Fruit fly (Drosophila melanogaster) whole organism, pupa: ENCODE results near the gene CG14657.
A peak's percentile ranks its signal among the peaks of the same experiment; 100 is the strongest.

Experiments used
- CG10348 ChIP-seq: fragments of 200-800 bp; sonication (Bioruptor generic); IDR thresholded peaks from 2 replicates; pipeline ENCODE4 v1.3.6; 2022; ENCODE audit warnings: missing biosample characterization, missing genetic modification characterization
- CG12605 ChIP-seq: fragments of 200-800 bp; sonication (Bioruptor generic); IDR thresholded peaks from 2 replicates; pipeline ENCODE4 v1.3.6; 2022; ENCODE audit warnings: missing biosample characterization, missing genetic modification characterization
- CG13204 ChIP-seq: fragments of 200-800 bp; sonication (Bioruptor generic); optimal IDR thresholded peaks from 2 replicates; lab custom pipeline; 2018; ENCODE audit warnings: missing biosample characterization, mild to moderate bottlenecking, missing genetic modification characterization, moderate library complexity
- CG14655 ChIP-seq: fragments of 200-800 bp; sonication (Bioruptor generic); optimal IDR thresholded peaks from 3 replicates; lab custom pipeline; 2017; ENCODE audit warnings: mild to moderate bottlenecking, missing biosample characterization, missing genetic modification reagents, missing genetic modification characterization
- CG15710 ChIP-seq: fragments of 200-800 bp; sonication (Bioruptor generic); optimal IDR thresholded peaks from 2 replicates; lab custom pipeline; 2018; ENCODE audit warnings: missing biosample characterization, mild to moderate bottlenecking, missing genetic modification characterization, moderate library complexity
- CG17806 ChIP-seq: fragments of 200-800 bp; sonication (Bioruptor generic); optimal IDR thresholded peaks from 2 replicates; lab custom pipeline; 2018; ENCODE audit warnings: missing biosample characterization, mild to moderate bottlenecking, missing genetic modification characterization, moderate library complexity
- CG32121 ChIP-seq: fragments of 200-800 bp; sonication (Bioruptor generic); IDR thresholded peaks from 2 replicates; pipeline ENCODE4 v1.3.6; 2022; ENCODE audit warnings: missing biosample characterization, missing genetic modification characterization
- CG34367 ChIP-seq: fragments of 200-800 bp; sonication (Bioruptor generic); optimal IDR thresholded peaks from 2 replicates; lab custom pipeline; 2018; ENCODE audit warnings: missing biosample characterization, mild to moderate bottlenecking, missing genetic modification characterization
- CG4496 ChIP-seq: fragments of 200-800 bp; sonication (Bioruptor generic); IDR thresholded peaks from 3 replicates; pipeline ENCODE4 v1.3.6; 2022; ENCODE audit warnings: missing biosample characterization, missing genetic modification characterization
- CG8159 ChIP-seq: fragments of 200-800 bp; sonication (Bioruptor generic); optimal IDR thresholded peaks from 3 replicates; lab custom pipeline; 2018; ENCODE audit warnings: missing biosample characterization, mild to moderate bottlenecking, missing genetic modification characterization, moderate library complexity
- CG8301 ChIP-seq: fragments of 200-800 bp; sonication (Bioruptor generic); optimal IDR thresholded peaks from 2 replicates; lab custom pipeline; 2018; ENCODE audit warnings: missing biosample characterization, mild to moderate bottlenecking, missing genetic modification characterization
- CG9948 ChIP-seq: fragments of 200-800 bp; sonication (Bioruptor generic); optimal IDR thresholded peaks from 2 replicates; lab custom pipeline; 2018; ENCODE audit warnings: missing biosample characterization, mild to moderate bottlenecking, missing genetic modification characterization, moderate library complexity
- D1 ChIP-seq: fragments of 200-800 bp; sonication (Bioruptor generic); optimal IDR thresholded peaks from 2 replicates; lab custom pipeline; 2018; ENCODE audit warnings: missing biosample characterization, mild to moderate bottlenecking, missing genetic modification characterization, moderate library complexity
- EcR ChIP-seq: fragments of 200-800 bp; sonication (Bioruptor generic); optimal IDR thresholded peaks from 3 replicates; lab custom pipeline; 2019; ENCODE audit warnings: missing biosample characterization, missing genetic modification characterization, mild to moderate bottlenecking, moderate library complexity, missing genetic modification reagents
- Ets98B ChIP-seq: fragments of 200-800 bp; sonication (Bioruptor generic); IDR thresholded peaks from 2 replicates; pipeline ENCODE4 v1.3.6; 2022; ENCODE audit warnings: missing biosample characterization, missing genetic modification characterization
- Pif1A ChIP-seq: fragments of 200-800 bp; sonication (Bioruptor generic); optimal IDR thresholded peaks from 3 replicates; lab custom pipeline; 2016; ENCODE audit warnings: missing biosample characterization, missing genetic modification characterization
- Pif1B ChIP-seq: fragments of 200-800 bp; sonication (Bioruptor generic); optimal IDR thresholded peaks from 3 replicates; lab custom pipeline; 2016; ENCODE audit warnings: missing biosample characterization, missing genetic modification characterization
- Snoo ChIP-seq: fragments of 200-800 bp; sonication (Bioruptor generic); optimal IDR thresholded peaks from 3 replicates; lab custom pipeline; 2017; ENCODE audit warnings: missing biosample characterization, mild to moderate bottlenecking, missing genetic modification characterization, inconsistent platforms
- fd96Ca ChIP-seq: fragments of 200-800 bp; sonication (Bioruptor generic); IDR thresholded peaks from 3 replicates; pipeline ENCODE4 v1.3.6; 2022; ENCODE audit warnings: missing biosample characterization, missing genetic modification characterization
- gl ChIP-seq: fragments of 200-800 bp; sonication (Bioruptor generic); optimal IDR thresholded peaks from 2 replicates; lab custom pipeline; 2018; ENCODE audit warnings: missing biosample characterization, mild to moderate bottlenecking, missing genetic modification characterization
- rn ChIP-seq: fragments of 200-800 bp; sonication (Bioruptor generic); IDR thresholded peaks from 2 replicates; pipeline ENCODE4 v1.3.6; 2022; ENCODE audit warnings: missing biosample characterization, missing genetic modification characterization

The CG14657 gene

dm6 chr3R:4835315-4835714, 14.1 kb upstream of the CG14657 start:
- TF ChIP-seq CG4496 (GFP tag; lab: Robert Waterston, UW) (no peak), CG8301 (tag; lab: Kevin White, UChicago) (no peak), Pif1B (no peak), CG13204 (GFP tag; lab: Kevin White, UChicago) (no peak), CG32121 (GFP tag; lab: Robert Waterston, UW) (no peak), fd96Ca (GFP tag; lab: Robert Waterston, UW) (0 out of 3 replicates have a peak, but pooled peaks have one; percentile 21), Pif1A (no peak)

DNA sequence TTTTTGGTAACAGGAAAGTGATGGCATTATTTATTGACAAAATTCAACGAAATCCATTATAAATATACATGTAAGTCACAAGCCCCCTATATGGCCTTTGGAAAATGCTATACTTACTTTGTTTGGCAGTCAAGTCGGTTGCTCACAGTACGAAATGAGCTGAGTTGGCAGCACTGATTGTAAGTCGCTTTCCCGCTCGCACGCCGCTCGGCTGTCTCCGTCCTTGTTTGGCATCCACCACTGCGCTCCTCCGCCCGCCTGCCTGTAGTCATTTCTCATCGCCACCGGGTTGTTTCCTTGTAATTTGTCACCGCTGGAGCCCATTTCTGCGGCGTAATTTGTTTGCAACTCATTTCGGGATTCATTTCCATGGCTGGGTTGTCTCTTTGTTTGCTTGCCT, 12.4 kb upstream of the CG14657 start:
- TF ChIP-seq rn (GFP tag; lab: Robert Waterston, UW) (no peak), CG17806 (tag; lab: Kevin White, UChicago) (no peak), CG32121 (GFP tag; lab: Robert Waterston, UW) (no peak), CG13204 (GFP tag; lab: Kevin White, UChicago) (no peak), Snoo (tag; lab: Kevin White, UChicago) (no peak), CG34367 (tag; lab: Kevin White, UChicago) (no peak), CG15710 (tag; lab: Kevin White, UChicago) (no peak), CG4496 (GFP tag; lab: Robert Waterston, UW) (no peak), fd96Ca (GFP tag; lab: Robert Waterston, UW) (no peak), gl (no peak), Pif1B (no peak), CG10348 (GFP tag; lab: Robert Waterston, UW) (no peak), CG14655 (GFP tag; lab: Kevin White, UChicago) (no peak), Pif1A (no peak), EcR (GFP tag; lab: Kevin White, UChicago) (no peak), Ets98B (GFP tag; lab: Robert Waterston, UW) (no peak)

- no peak for TF ChIP-seq D1
- TF ChIP-seq CG4496 (GFP tag; lab: Robert Waterston, UW): no peak
- TF ChIP-seq CG34367 (tag; lab: Kevin White, UChicago): no peak
- no peak for TF ChIP-seq CG8301 (tag; lab: Kevin White, UChicago)
- TF ChIP-seq CG17806 (tag; lab: Kevin White, UChicago): no peak
- no peak for TF ChIP-seq Ets98B (GFP tag; lab: Robert Waterston, UW)
- no peak for TF ChIP-seq Pif1B
- no peak for TF ChIP-seq gl
- TF ChIP-seq CG14655 (GFP tag; lab: Kevin White, UChicago): no peak
These were observed 10.0 kb upstream of the CG14657 start, which contains the start of gene CG14659 for dm6 chr3R:4831197-4831596. Gene CG14659 (minus strand): TSS chr3R:4831297.

dm6 chr3R:4830413-4830812, 9.2 kb upstream of the CG14657 start, which contains the start of gene CG14658:
Gene CG14658 (minus strand): TSS chr3R:4830513.
- TF ChIP-seq CG15710 (tag; lab: Kevin White, UChicago): no peak
- no peak for TF ChIP-seq CG8301 (tag; lab: Kevin White, UChicago)
- no peak for TF ChIP-seq rn (GFP tag; lab: Robert Waterston, UW)
- TF ChIP-seq gl: no peak
- TF ChIP-seq CG13204 (GFP tag; lab: Kevin White, UChicago): no peak
- TF ChIP-seq CG10348 (GFP tag; lab: Robert Waterston, UW): no peak
- TF ChIP-seq CG17806 (tag; lab: Kevin White, UChicago): no peak
- TF ChIP-seq CG32121 (GFP tag; lab: Robert Waterston, UW): no peak

dm6 chr3R:4825188-4825587, 4.0 kb upstream of the CG14657 start:
- TF ChIP-seq Snoo (tag; lab: Kevin White, UChicago) (no peak), Ets98B (GFP tag; lab: Robert Waterston, UW) (no peak), gl (no peak), CG32121 (GFP tag; lab: Robert Waterston, UW) (no peak), CG14655 (GFP tag; lab: Kevin White, UChicago) (no peak), CG8159 (tag; lab: Kevin White, UChicago) (no peak), fd96Ca (GFP tag; lab: Robert Waterston, UW) (no peak), CG12605 (GFP tag; lab: Robert Waterston, UW) (no peak), Pif1B (no peak), CG17806 (tag; lab: Kevin White, UChicago) (no peak), CG8301 (tag; lab: Kevin White, UChicago) (no peak), rn (GFP tag; lab: Robert Waterston, UW) (no peak), CG34367 (tag; lab: Kevin White, UChicago) (no peak), CG15710 (tag; lab: Kevin White, UChicago) (no peak), CG9948 (tag; lab: Kevin White, UChicago) (no peak), CG10348 (GFP tag; lab: Robert Waterston, UW) (no peak)
- TF ChIP-seq, all 21 proteins: peak for 0

- TF ChIP-seq CG10348 (GFP tag; lab: Robert Waterston, UW): no peak
- no peak for TF ChIP-seq Ets98B (GFP tag; lab: Robert Waterston, UW)
- no peak for TF ChIP-seq Snoo (tag; lab: Kevin White, UChicago)
- TF ChIP-seq D1: no peak
- TF ChIP-seq CG4496 (GFP tag; lab: Robert Waterston, UW): no peak
- no peak for TF ChIP-seq gl
- TF ChIP-seq CG34367 (tag; lab: Kevin White, UChicago): no peak
- no peak for TF ChIP-seq CG32121 (GFP tag; lab: Robert Waterston, UW)
- TF ChIP-seq EcR (GFP tag; lab: Kevin White, UChicago): no peak
- TF ChIP-seq Pif1B: no peak
- TF ChIP-seq CG15710 (tag; lab: Kevin White, UChicago): no peak
- TF ChIP-seq CG17806 (tag; lab: Kevin White, UChicago): no peak
- TF ChIP-seq CG12605 (GFP tag; lab: Robert Waterston, UW): no peak
- no peak for TF ChIP-seq CG14655 (GFP tag; lab: Kevin White, UChicago)
These were observed 5.2 kb downstream of the CG14657 start, which contains the start of gene BBS5 for dm6 chr3R:4816018-4816417. Gene BBS5 (plus strand): TSS chr3R:4816318.
